Worm (Caenorhabditis elegans) whole organism, young adult: ENCODE measurements around the gene srr-4.

Experiments
- B0336.3 ChIP-seq: fragments of 200-800 bp; sonication (Bioruptor generic); IDR thresholded peaks from 2 replicates; pipeline ENCODE4 v1.3.6; 2022; ENCODE audit warnings: missing genetic modification characterization, missing compliant biosample characterization
- F55B11.4 ChIP-seq: sonication (generic microtip); optimal IDR thresholded peaks from 2 replicates; lab custom pipeline; 2016; ENCODE audit warnings: missing compliant biosample characterization, missing genetic modification characterization, borderline replicate concordance; ENCODE audit not compliant: insufficient read depth
- K12H6.12 ChIP-seq: fragments of 200-800 bp; sonication (Bioruptor generic); optimal IDR thresholded peaks from 2 replicates; lab custom pipeline; 2018; ENCODE audit warnings: mild to moderate bottlenecking, missing genetic modification characterization, missing compliant biosample characterization
- ZK185.1 ChIP-seq: sonication (generic microtip); optimal IDR thresholded peaks from 2 replicates; lab custom pipeline; 2016; ENCODE audit warnings: mild to moderate bottlenecking, missing genetic modification characterization, missing compliant biosample characterization; ENCODE audit not compliant: poor library complexity, severe bottlenecking
- ama-1 ChIP-seq, 3 experiments: fragments of 150-350 bp in 1 of 3; sonication (generic microtip) in 2 of 3; optimal IDR thresholded peaks; 2 replicates each; lab custom pipeline; 2014 to 2018; ENCODE audit warnings: missing biosample characterization in 2 of 3, missing genetic modification characterization in 2 of 3, missing genetic modification reagents in 2 of 3
- atf-7 ChIP-seq: sonication (generic microtip); optimal IDR thresholded peaks from 2 replicates; lab custom pipeline; 2017; ENCODE audit warnings: mild to moderate bottlenecking, missing genetic modification characterization, missing compliant biosample characterization
- attf-5 ChIP-seq: fragments of 200-800 bp; sonication (Bioruptor generic); optimal IDR thresholded peaks from 2 replicates; lab custom pipeline; 2018; ENCODE audit warnings: mild to moderate bottlenecking, missing genetic modification characterization, missing compliant biosample characterization
- bed-2 ChIP-seq: fragments of 200-800 bp; sonication (Bioruptor generic); IDR thresholded peaks from 2 replicates; pipeline ENCODE4 v1.3.6; 2022; ENCODE audit warnings: missing genetic modification reagents, missing genetic modification characterization, missing compliant biosample characterization
- cebp-1 ChIP-seq, 2 experiments: fragments of 200-800 bp in 1 of 2; sonication (Bioruptor generic) in 1 of 2; sonication (generic microtip) in 1 of 2; IDR thresholded peaks in 1 of 2; optimal IDR thresholded peaks in 1 of 2; 2 replicates each; pipeline versions ENCODE4 v1.3.6 to Lab custom; 2017 to 2022; ENCODE audit warnings: missing compliant biosample characterization in 2 of 2, missing genetic modification characterization in 2 of 2, mild to moderate bottlenecking in 1 of 2, missing genetic modification reagents in 1 of 2, moderate library complexity in 1 of 2
- ceh-27 ChIP-seq: fragments of 200-800 bp; sonication (Bioruptor generic); optimal IDR thresholded peaks from 2 replicates; lab custom pipeline; 2018; ENCODE audit warnings: mild to moderate bottlenecking, missing genetic modification characterization, moderate library complexity, missing compliant biosample characterization
- ceh-40 ChIP-seq: fragments of 200-800 bp; sonication (Bioruptor generic); IDR thresholded peaks from 2 replicates; pipeline ENCODE4 v1.3.6; 2022; ENCODE audit warnings: missing genetic modification characterization, missing compliant biosample characterization
- dpl-1 ChIP-seq: fragments of 150-350 bp; optimal IDR thresholded peaks from 2 replicates; lab custom pipeline; 2014; ENCODE audit warnings: missing biosample characterization, missing genetic modification reagents, missing genetic modification characterization
- egl-18 ChIP-seq: fragments of 200-800 bp; sonication (Bioruptor generic); IDR thresholded peaks from 2 replicates; pipeline ENCODE4 v1.3.6; 2022; ENCODE audit warnings: missing genetic modification reagents, missing genetic modification characterization, missing compliant biosample characterization
- egrh-3 ChIP-seq: fragments of 200-800 bp; sonication (Bioruptor generic); IDR thresholded peaks from 2 replicates; pipeline ENCODE4 v1.3.6; 2022; ENCODE audit warnings: missing genetic modification reagents, missing genetic modification characterization, missing compliant biosample characterization
- hlh-26 ChIP-seq: fragments of 200-800 bp; sonication (Bioruptor generic); conservative IDR thresholded peaks from 2 replicates; pipeline ENCODE4 v1.3.6; 2022; ENCODE audit warnings: missing genetic modification reagents, missing genetic modification characterization, missing compliant biosample characterization
- hmg-1.2 ChIP-seq: fragments of 200-800 bp; sonication (Bioruptor generic); IDR thresholded peaks from 2 replicates; pipeline ENCODE4 v1.3.6; 2022; ENCODE audit warnings: missing genetic modification reagents, missing genetic modification characterization, missing compliant biosample characterization
- hsf-1 ChIP-seq: fragments of 200-800 bp; sonication (Bioruptor generic); IDR thresholded peaks from 2 replicates; pipeline ENCODE4 v1.3.6; 2022; ENCODE audit warnings: missing genetic modification reagents, missing genetic modification characterization, missing compliant biosample characterization
- lin-35 ChIP-seq, 3 experiments: fragments of 150-350 bp in 2 of 3; sonication (generic microtip) in 1 of 3; optimal IDR thresholded peaks; 2 replicates each; lab custom pipeline; 2014 to 2018; ENCODE audit warnings: missing biosample characterization in 3 of 3, missing genetic modification characterization in 3 of 3, missing genetic modification reagents in 3 of 3
- lin-40 ChIP-seq: sonication (generic microtip); optimal IDR thresholded peaks from 2 replicates; lab custom pipeline; 2016; ENCODE audit warnings: missing genetic modification characterization, mild to moderate bottlenecking, missing compliant biosample characterization, missing genotype, missing genetic modification reagents
- lin-54 ChIP-seq: fragments of 200-800 bp; sonication (Bioruptor generic); optimal IDR thresholded peaks from 2 replicates; lab custom pipeline; 2018; ENCODE audit warnings: mild to moderate bottlenecking, missing genetic modification characterization, missing compliant biosample characterization
- madf-10 ChIP-seq: sonication (generic microtip); optimal IDR thresholded peaks from 2 replicates; lab custom pipeline; 2016; ENCODE audit warnings: mild to moderate bottlenecking, missing genetic modification characterization, missing compliant biosample characterization
- mcd-1 ChIP-seq: fragments of 200-800 bp; sonication (Bioruptor generic); IDR thresholded peaks from 2 replicates; pipeline ENCODE4 v1.3.6; 2022; ENCODE audit warnings: missing genetic modification reagents, missing genetic modification characterization, missing compliant biosample characterization
- nhr-80 ChIP-seq: sonication (generic microtip); optimal IDR thresholded peaks from 2 replicates; lab custom pipeline; 2016; ENCODE audit warnings: missing genetic modification characterization, missing compliant biosample characterization
- rcor-1 ChIP-seq: fragments of 200-800 bp; sonication (Bioruptor generic); IDR thresholded peaks from 2 replicates; pipeline ENCODE4 v1.3.6; 2022; ENCODE audit warnings: missing genetic modification reagents, missing genetic modification characterization, missing compliant biosample characterization
- rec-8 ChIP-seq, 2 experiments: sonication (generic microtip); optimal IDR thresholded peaks; 2 replicates each; lab custom pipeline; 2016; ENCODE audit warnings: mild to moderate bottlenecking in 2 of 2, missing genetic modification characterization in 2 of 2, missing genetic modification reagents in 2 of 2, missing genotype in 2 of 2, missing biosample characterization in 1 of 2, missing compliant biosample characterization in 1 of 2, moderate library complexity in 1 of 2
- sea-2 ChIP-seq: fragments of 200-800 bp; sonication (Bioruptor generic); IDR thresholded peaks from 2 replicates; pipeline ENCODE4 v1.3.6; 2022; ENCODE audit warnings: missing genetic modification characterization, missing compliant biosample characterization
- snpc-3.4 ChIP-seq: sonication (generic microtip); optimal IDR thresholded peaks from 2 replicates; lab custom pipeline; 2017; ENCODE audit warnings: missing genetic modification characterization, mild to moderate bottlenecking, missing compliant biosample characterization, antibody characterized with exemption, moderate library complexity, missing genotype, missing genetic modification reagents
- snpc-4 ChIP-seq, 5 experiments: fragments of 150-350 bp in 1 of 5; sonication (generic microtip) in 4 of 5; optimal IDR thresholded peaks; 2 replicates each; lab custom pipeline; 2014 to 2018; ENCODE audit warnings: missing genetic modification characterization in 5 of 5, missing biosample characterization in 3 of 5, antibody characterized with exemption in 2 of 5, mild to moderate bottlenecking in 2 of 5, missing compliant biosample characterization in 2 of 5, missing genotype in 2 of 5, moderate library complexity in 2 of 5, missing genetic modification reagents in 1 of 5
- somi-1 ChIP-seq: fragments of 200-800 bp; sonication (Bioruptor generic); optimal IDR thresholded peaks from 2 replicates; lab custom pipeline; 2018; ENCODE audit warnings: mild to moderate bottlenecking, missing genetic modification characterization, missing compliant biosample characterization
- tbp1 ChIP-seq: fragments of 200-800 bp; sonication (Bioruptor generic); optimal IDR thresholded peaks from 2 replicates; lab custom pipeline; 2018; ENCODE audit warnings: mild to moderate bottlenecking, missing genetic modification characterization, missing compliant biosample characterization
- ztf-18 ChIP-seq: sonication (generic microtip); optimal IDR thresholded peaks from 2 replicates; lab custom pipeline; 2016; ENCODE audit warnings: missing genotype, mild to moderate bottlenecking, missing genetic modification characterization, missing compliant biosample characterization
- ztf-26 ChIP-seq: sonication (generic microtip); optimal IDR thresholded peaks from 2 replicates; lab custom pipeline; 2017; ENCODE audit warnings: missing genetic modification characterization, missing compliant biosample characterization

The srr-4 gene

DNA sequence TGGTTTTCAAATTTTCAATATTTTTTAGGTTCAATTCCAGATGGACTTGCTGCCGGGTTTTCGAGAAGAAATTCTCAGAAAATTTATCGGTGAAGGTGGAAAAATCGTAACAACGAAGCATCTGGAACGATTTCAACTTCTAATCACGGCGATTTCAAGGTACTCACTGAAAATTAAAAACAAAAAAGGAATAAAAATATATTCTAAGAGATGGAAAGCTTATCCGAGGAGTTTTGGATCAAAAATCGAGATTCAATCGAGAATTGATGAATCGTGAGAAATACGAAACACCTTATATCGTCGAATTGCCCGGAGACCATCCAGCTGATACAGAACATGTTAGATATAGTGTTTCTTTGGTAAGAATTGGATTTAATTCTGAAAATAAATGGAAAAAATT is 33.2 kb downstream of the srr-4 start, which contains the start of gene K11D12.12 (continued):
- TF ChIP-seq rcor-1 (GFP tag; lab: Robert Waterston, UW) = no peak
- TF ChIP-seq sea-2 (GFP tag; lab: Robert Waterston, UW) = no peak

DNA sequence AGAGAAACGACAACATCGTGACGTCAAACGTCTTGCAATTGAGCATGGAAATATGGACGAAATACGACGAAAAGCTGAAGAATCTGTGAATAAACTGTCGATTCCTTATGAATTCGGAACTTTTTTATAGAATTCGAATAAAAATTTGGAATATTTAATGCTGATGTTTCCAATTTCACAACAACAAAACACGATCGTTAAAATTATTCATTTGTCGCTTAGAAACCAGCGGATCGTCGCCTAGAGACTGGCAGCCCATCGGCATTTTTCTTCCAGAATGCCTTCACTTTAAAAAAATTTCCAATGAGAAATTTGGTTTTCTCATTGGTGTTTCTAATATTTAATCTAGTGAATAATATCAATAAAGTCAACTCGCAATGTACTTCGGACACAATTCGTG is 34.3 kb downstream of the srr-4 start, which contains the start of gene cwp-4:
cwp-4 (plus strand) TSS at position 301 of the 400 bp plus-strand sequence.
- TF ChIP-seq tbp1 (GFP tag; lab: Kevin White, UChicago) = no peak
- TF ChIP-seq dpl-1 (GFP tag; lab: Kevin White, UChicago) = no peak
- TF ChIP-seq snpc-3.4 (tag; lab: Kevin White, UChicago) = no peak
- no peak for TF ChIP-seq bed-2 (GFP tag; lab: Robert Waterston, UW)
- no peak for TF ChIP-seq egl-18 (GFP tag; lab: Robert Waterston, UW)

DNA sequence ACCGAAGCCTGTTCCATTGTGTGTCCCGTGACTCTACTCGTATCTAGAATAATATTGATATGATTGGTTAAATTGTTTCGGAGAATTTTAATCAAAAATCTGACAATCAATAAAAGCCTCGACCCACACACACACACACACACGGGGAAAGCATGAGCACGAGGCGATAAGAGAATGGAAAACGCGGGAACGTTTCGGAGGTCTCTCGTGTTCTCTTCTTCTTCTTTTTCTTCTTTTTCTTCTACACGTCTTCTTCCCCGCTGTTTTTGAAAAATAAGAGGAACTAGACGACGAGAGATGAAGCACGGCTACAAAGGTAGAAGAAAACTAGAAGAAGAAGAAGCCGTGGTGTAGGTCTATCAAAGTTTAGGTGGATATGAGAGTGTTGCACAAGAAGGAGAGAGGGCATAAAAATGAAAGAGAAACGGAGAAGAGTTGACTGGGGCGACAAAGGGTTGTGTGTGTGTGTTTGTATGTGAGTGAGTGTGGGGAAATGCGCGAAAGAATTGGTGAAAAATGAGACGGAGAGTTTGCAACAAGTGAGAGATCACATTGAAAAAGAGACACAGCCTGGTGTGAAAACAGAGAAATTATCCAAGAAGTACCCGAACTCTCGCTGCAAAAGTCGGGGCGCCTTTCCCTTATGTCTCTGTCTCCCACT is 45.9 kb downstream of the srr-4 start, which contains the start of gene mlk-1:
mlk-1 (minus strand) TSS at position 51 of the 661 bp plus-strand sequence.
- TF ChIP-seq ZK185.1 (tag; lab: Kevin White, UChicago) (peak; percentile 7), ama-1 (optimal IDR thresholded peaks at IDR 0.05; lab: Kevin White, UChicago) (peak; percentile 52), ama-1 (GFP tag; optimal IDR thresholded peaks at IDR 0.05; lab: Kevin White, UChicago) (no peak), cebp-1 (GFP tag; IDR thresholded peaks at IDR 0.05; lab: Robert Waterston, UW) (no peak), cebp-1 (tag; optimal IDR thresholded peaks at IDR 0.05; lab: Kevin White, UChicago) (peak; percentile 64), mcd-1 (0 out of 2 replicates have a peak, but pooled peaks have one; percentile 29), hlh-26 (GFP tag; lab: Robert Waterston, UW) (no peak), B0336.3 (GFP tag; lab: Robert Waterston, UW) (peak; percentile 73; the same call in 1 of the 2 replicates), lin-35 (GFP tag; optimal IDR thresholded peaks at IDR 0.05; lab: Kevin White, UChicago) (peak in 1 of 3 experiments; percentile 24), rec-8 (tag; optimal IDR thresholded peaks at IDR 0.05; lab: Kevin White, UChicago) (no peak), lin-54 (GFP tag; lab: Kevin White, UChicago) (no peak), ceh-40 (GFP tag; lab: Robert Waterston, UW) (no peak), attf-5 (peak; percentile 49), lin-40 (tag; lab: Kevin White, UChicago) (peak; percentile 71), hmg-1.2 (GFP tag; lab: Robert Waterston, UW) (peak; percentile 59; the same call in 1 of the 2 replicates), nhr-80 (tag; lab: Kevin White, UChicago) (peak; percentile 43), ztf-26 (peak; percentile 33), somi-1 (peak; percentile 39), hsf-1 (GFP tag; lab: Robert Waterston, UW) (peak; percentile 46; the same call in 1 of the 2 replicates), F55B11.4 (tag; lab: Kevin White, UChicago) (no peak), atf-7 (tag; lab: Kevin White, UChicago) (no peak), snpc-4 (GFP tag; optimal IDR thresholded peaks at IDR 0.05; lab: Kevin White, UChicago) (no peak), snpc-4 (tag; optimal IDR thresholded peaks at IDR 0.05; lab: Kevin White, UChicago) (peak in 3 of 4 experiments; percentile 7 to 35 (median 9)), ceh-27 (GFP tag; lab: Kevin White, UChicago) (peak; percentile 47), egrh-3 (GFP tag; lab: Robert Waterston, UW) (peak; percentile 18), ztf-18 (peak; percentile 22), madf-10 (peak; percentile 20), K12H6.12 (tag; lab: Kevin White, UChicago) (peak; percentile 65)
